Worm (Caenorhabditis elegans) whole organism, L1 larva: Measurements from ENCODE around the gene clec-1.

Experiments used
- C16A3.4 ChIP-seq: fragments of 150-350 bp; optimal IDR thresholded peaks from 2 replicates; lab custom pipeline; 2014; ENCODE audit warnings: missing biosample characterization, missing genetic modification characterization
- F16B12.6 ChIP-seq: fragments of 150-350 bp; optimal IDR thresholded peaks from 2 replicates; lab custom pipeline; 2014; ENCODE audit warnings: missing biosample characterization, missing genetic modification characterization
- Y116A8C.19 ChIP-seq: sonication (generic microtip); optimal IDR thresholded peaks from 2 replicates; lab custom pipeline; 2016; ENCODE audit warnings: missing compliant biosample characterization, missing genetic modification characterization, borderline replicate concordance
- aha-1 ChIP-seq: fragments of 150-350 bp; optimal IDR thresholded peaks from 2 replicates; lab custom pipeline; 2014; ENCODE audit warnings: missing biosample characterization, missing genetic modification characterization
- alr-1 ChIP-seq: fragments of 200-800 bp; sonication (Bioruptor generic); optimal IDR thresholded peaks from 2 replicates; lab custom pipeline; 2018; ENCODE audit warnings: borderline replicate concordance, mild to moderate bottlenecking, missing genetic modification characterization, missing compliant biosample characterization
- ceh-63 ChIP-seq: fragments of 200-800 bp; sonication (Bioruptor generic); optimal IDR thresholded peaks from 2 replicates; lab custom pipeline; 2018; ENCODE audit warnings: mild to moderate bottlenecking, missing genetic modification characterization, missing compliant biosample characterization
- ceh-8 ChIP-seq: fragments of 200-800 bp; sonication (Bioruptor generic); optimal IDR thresholded peaks from 2 replicates; lab custom pipeline; 2018; ENCODE audit warnings: mild to moderate bottlenecking, missing genetic modification characterization, moderate library complexity, missing compliant biosample characterization
- ces-1 ChIP-seq: fragments of 150-350 bp; optimal IDR thresholded peaks from 2 replicates; lab custom pipeline; 2014; ENCODE audit warnings: missing biosample characterization, missing genetic modification reagents, missing genetic modification characterization
- dpl-1 ChIP-seq, 3 experiments: fragments of 150-350 bp in 2 of 3; sonication (generic microtip) in 1 of 3; optimal IDR thresholded peaks; 2 replicates each; lab custom pipeline; 2014 to 2017; ENCODE audit warnings: missing biosample characterization in 3 of 3, missing genetic modification characterization in 3 of 3, missing genetic modification reagents in 3 of 3
- dsc-1 ChIP-seq: sonication (generic microtip); optimal IDR thresholded peaks from 2 replicates; lab custom pipeline; 2016; ENCODE audit warnings: mild to moderate bottlenecking, missing genetic modification characterization, missing compliant biosample characterization
- efl-1 ChIP-seq, 4 experiments: fragments of 150-350 bp; optimal IDR thresholded peaks in 3 of 4; peaks in 1 of 4; 1 replicate in 1 of 4; 2 replicates in 3 of 4; lab custom pipeline; 2014; ENCODE audit warnings: missing biosample characterization in 2 of 4, missing genetic modification characterization in 2 of 4, missing genetic modification reagents in 2 of 4
- egl-13 ChIP-seq: sonication (generic microtip); optimal IDR thresholded peaks from 2 replicates; lab custom pipeline; 2016; ENCODE audit warnings: missing genotype, missing genetic modification reagents, missing genetic modification characterization, missing compliant biosample characterization
- egl-27 ChIP-seq, 2 experiments: fragments of 150-350 bp in 1 of 2; sonication (generic microtip); optimal IDR thresholded peaks; 3 replicates each; lab custom pipeline; 2017 to 2018; ENCODE audit warnings: missing biosample characterization in 2 of 2, missing genetic modification characterization in 2 of 2, missing genetic modification reagents in 2 of 2
- elt-2 ChIP-seq: sonication (generic microtip); optimal IDR thresholded peaks from 2 replicates; lab custom pipeline; 2016; ENCODE audit warnings: missing genetic modification characterization, mild to moderate bottlenecking, inconsistent platforms, missing compliant biosample characterization, missing genetic modification reagents
- elt-3 ChIP-seq, 6 experiments: fragments of 150-350 bp in 1 of 6; sonication (generic microtip); optimal IDR thresholded peaks; 2 replicates each; lab custom pipeline; 2017 to 2018; ENCODE audit warnings: missing biosample characterization in 6 of 6, missing genetic modification characterization in 6 of 6, inconsistent platforms in 1 of 6
- fkh-4 ChIP-seq: sonication (generic microtip); optimal IDR thresholded peaks from 2 replicates; lab custom pipeline; 2016; ENCODE audit warnings: missing compliant biosample characterization, missing genetic modification characterization, borderline replicate concordance
- fkh-8 ChIP-seq: sonication (generic microtip); optimal IDR thresholded peaks from 2 replicates; lab custom pipeline; 2016; ENCODE audit warnings: mild to moderate bottlenecking, missing genetic modification characterization, missing compliant biosample characterization
- grh-1 ChIP-seq: fragments of 200-800 bp; sonication (Bioruptor generic); IDR thresholded peaks from 2 replicates; pipeline ENCODE4 v1.3.6; 2022; ENCODE audit warnings: missing genetic modification reagents, missing genetic modification characterization, missing compliant biosample characterization
- hlh-4 ChIP-seq: sonication (generic microtip); optimal IDR thresholded peaks from 2 replicates; lab custom pipeline; 2016; ENCODE audit warnings: mild to moderate bottlenecking, missing genetic modification characterization, missing compliant biosample characterization
- hpl-2 ChIP-seq: fragments of 150-350 bp; optimal IDR thresholded peaks from 2 replicates; lab custom pipeline; 2014; ENCODE audit warnings: missing biosample characterization, missing genetic modification reagents, missing genetic modification characterization
- isw-1 ChIP-seq: fragments of 200-800 bp; sonication (Bioruptor generic); IDR thresholded peaks from 2 replicates; pipeline ENCODE4 v1.3.6; 2022; ENCODE audit warnings: missing genetic modification characterization, missing compliant biosample characterization
- jun-1 ChIP-seq: fragments of 150-350 bp; optimal IDR thresholded peaks from 2 replicates; lab custom pipeline; 2014; ENCODE audit warnings: missing biosample characterization, missing genetic modification reagents, missing genetic modification characterization
- lin-13 ChIP-seq: fragments of 150-350 bp; optimal IDR thresholded peaks from 2 replicates; lab custom pipeline; 2014; ENCODE audit warnings: missing biosample characterization, missing genetic modification reagents, missing genetic modification characterization
- lin-14 ChIP-seq: fragments of 200-800 bp; sonication (Bioruptor generic); optimal IDR thresholded peaks from 2 replicates; lab custom pipeline; 2018; ENCODE audit warnings: mild to moderate bottlenecking, missing genetic modification characterization, moderate library complexity, missing compliant biosample characterization
- lin-35 ChIP-seq, 2 experiments: fragments of 150-350 bp; optimal IDR thresholded peaks; 2 replicates each; lab custom pipeline; 2014; ENCODE audit warnings: missing biosample characterization in 2 of 2, missing genetic modification characterization in 2 of 2, missing genetic modification reagents in 2 of 2
- lin-39 ChIP-seq: fragments of 150-350 bp; optimal IDR thresholded peaks from 2 replicates; lab custom pipeline; 2014; ENCODE audit warnings: missing biosample characterization, missing genetic modification reagents, missing genetic modification characterization
- mab-9 ChIP-seq: fragments of 200-800 bp; sonication (Bioruptor generic); IDR thresholded peaks from 2 replicates; pipeline ENCODE4 v1.3.6; 2022; ENCODE audit warnings: missing genetic modification reagents, missing genetic modification characterization, missing compliant biosample characterization
- mdl-1 ChIP-seq, 2 experiments: fragments of 150-350 bp; optimal IDR thresholded peaks; 2 replicates each; lab custom pipeline; 2014 to 2017; ENCODE audit warnings: missing biosample characterization in 2 of 2, missing genetic modification characterization in 2 of 2, inconsistent platforms in 1 of 2
- mep-1 ChIP-seq: fragments of 150-350 bp; optimal IDR thresholded peaks from 2 replicates; lab custom pipeline; 2014; ENCODE audit warnings: missing biosample characterization, missing genetic modification characterization
- nhr-12 ChIP-seq: sonication (generic microtip); optimal IDR thresholded peaks from 2 replicates; lab custom pipeline; 2017; ENCODE audit warnings: missing biosample characterization, missing genetic modification characterization
- nhr-71 ChIP-seq: sonication (generic microtip); optimal IDR thresholded peaks from 2 replicates; lab custom pipeline; 2016; ENCODE audit warnings: mild to moderate bottlenecking, missing genetic modification characterization, moderate library complexity, missing compliant biosample characterization
- nhr-84 ChIP-seq: sonication (generic microtip); optimal IDR thresholded peaks from 2 replicates; lab custom pipeline; 2017; ENCODE audit warnings: missing biosample characterization, missing genetic modification characterization
- nhr-85 ChIP-seq: sonication (generic microtip); peaks from one replicate; lab custom pipeline; 2016; ENCODE audit warnings: missing genetic modification characterization, inconsistent platforms, missing compliant biosample characterization
- nhr-90 ChIP-seq: sonication (generic microtip); optimal IDR thresholded peaks from 2 replicates; lab custom pipeline; 2016; ENCODE audit warnings: mild to moderate bottlenecking, missing genetic modification characterization, missing compliant biosample characterization; ENCODE audit not compliant: poor library complexity
- pag-3 ChIP-seq: sonication (generic microtip); optimal IDR thresholded peaks from 2 replicates; lab custom pipeline; 2017; ENCODE audit warnings: missing genetic modification characterization, mild to moderate bottlenecking, missing compliant biosample characterization, antibody characterized with exemption, borderline replicate concordance; ENCODE audit not compliant: insufficient read depth
- pax-3 ChIP-seq: fragments of 200-800 bp; sonication (Bioruptor generic); optimal IDR thresholded peaks from 2 replicates; lab custom pipeline; 2018; ENCODE audit warnings: mild to moderate bottlenecking, missing genetic modification characterization, moderate library complexity, missing compliant biosample characterization
- pqm-1 ChIP-seq: sonication (generic microtip); optimal IDR thresholded peaks from 3 replicates; lab custom pipeline; 2017; ENCODE audit warnings: missing biosample characterization, missing genetic modification characterization
- rnt-1 ChIP-seq: sonication (generic microtip); optimal IDR thresholded peaks from 2 replicates; lab custom pipeline; 2016; ENCODE audit warnings: mild to moderate bottlenecking, missing genetic modification characterization, moderate library complexity, missing compliant biosample characterization
- skn-1 ChIP-seq: fragments of 150-350 bp; optimal IDR thresholded peaks from 2 replicates; lab custom pipeline; 2014; ENCODE audit warnings: missing biosample characterization, missing genetic modification characterization
- snpc-4 ChIP-seq: fragments of 150-350 bp; optimal IDR thresholded peaks from 2 replicates; lab custom pipeline; 2014; ENCODE audit warnings: missing biosample characterization, missing genetic modification characterization
- sox-4 ChIP-seq: sonication (generic microtip); optimal IDR thresholded peaks from 2 replicates; lab custom pipeline; 2016; ENCODE audit warnings: missing genetic modification characterization, missing compliant biosample characterization
- swsn-7 ChIP-seq: sonication (generic microtip); optimal IDR thresholded peaks from 2 replicates; lab custom pipeline; 2016; ENCODE audit warnings: missing genetic modification characterization, missing compliant biosample characterization
- tlp-1 ChIP-seq: fragments of 150-350 bp; optimal IDR thresholded peaks from 2 replicates; lab custom pipeline; 2014; ENCODE audit warnings: missing biosample characterization, missing genetic modification characterization
- unc-30 ChIP-seq: sonication (generic microtip); optimal IDR thresholded peaks from 2 replicates; lab custom pipeline; 2017; ENCODE audit warnings: missing biosample characterization, missing genetic modification characterization
- unc-62 ChIP-seq: fragments of 150-350 bp; optimal IDR thresholded peaks from 2 replicates; lab custom pipeline; 2014; ENCODE audit warnings: missing biosample characterization, missing genetic modification reagents, missing genetic modification characterization
- unc-86 ChIP-seq: sonication (generic microtip); optimal IDR thresholded peaks from 2 replicates; lab custom pipeline; 2016; ENCODE audit warnings: missing genetic modification characterization, missing compliant biosample characterization
- vab-15 ChIP-seq: sonication (generic microtip); optimal IDR thresholded peaks from 2 replicates; lab custom pipeline; 2017; ENCODE audit warnings: missing genotype, mild to moderate bottlenecking, missing genetic modification characterization, missing compliant biosample characterization
- xbp-1 ChIP-seq: sonication (generic microtip); optimal IDR thresholded peaks from 2 replicates; lab custom pipeline; 2016; ENCODE audit warnings: missing genetic modification characterization, missing compliant biosample characterization
- zag-1 ChIP-seq: fragments of 150-350 bp; optimal IDR thresholded peaks from 2 replicates; lab custom pipeline; 2014; ENCODE audit warnings: missing biosample characterization, missing genetic modification characterization
- ztf-4 ChIP-seq: fragments of 150-350 bp; optimal IDR thresholded peaks from 2 replicates; lab custom pipeline; 2014; ENCODE audit warnings: missing biosample characterization, missing genetic modification characterization

clec-1 gene

DNA sequence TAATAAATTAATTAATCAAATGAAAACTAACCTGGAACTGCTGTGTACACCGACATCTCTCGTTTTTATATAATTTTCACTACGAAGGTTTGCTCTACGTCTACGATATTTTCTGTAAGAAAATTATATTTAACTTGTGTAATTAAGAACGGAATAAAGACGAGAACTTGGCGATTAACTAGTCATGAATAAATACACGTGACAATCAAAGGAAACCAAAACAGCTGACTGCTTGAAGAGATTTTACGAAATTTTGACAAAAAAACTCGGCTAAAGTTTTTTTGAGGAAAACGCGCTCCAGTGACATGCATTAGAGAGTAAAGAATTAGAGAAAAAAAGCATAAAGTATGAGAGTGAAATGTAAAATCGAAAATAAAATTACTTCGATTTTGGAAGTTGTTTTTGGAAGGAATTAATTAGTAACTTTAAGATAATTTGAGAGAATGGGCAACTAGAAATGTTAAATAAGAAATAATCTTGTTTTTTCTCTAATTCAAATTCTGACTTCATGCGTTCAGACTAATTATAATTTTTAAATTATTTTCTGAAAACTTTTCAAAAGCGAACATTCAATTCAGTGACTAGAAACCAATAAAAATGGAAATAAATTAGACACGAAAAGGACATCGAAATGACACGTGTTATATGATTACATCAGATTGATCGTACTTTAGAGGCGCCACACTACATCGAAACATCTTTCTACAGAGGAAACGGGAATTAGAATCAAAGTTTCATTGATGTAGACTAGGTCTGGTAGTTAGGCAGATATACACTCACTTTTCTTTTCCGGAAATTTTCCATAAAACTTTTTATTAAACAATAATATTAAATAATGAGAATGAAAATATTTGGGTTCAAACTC is 12.6 kb upstream of the clec-1 start, which contains the start of gene F25B4.7:
TSS of gene F25B4.7 (minus strand) at position 112 of the 865 bp plus-strand sequence.
- TF ChIP-seq elt-2 = no peak
- TF ChIP-seq C16A3.4 (tag; lab: Kevin White, UChicago) = peak; percentile 10
- TF ChIP-seq vab-15 (tag; lab: Kevin White, UChicago) = no peak
- TF ChIP-seq mab-9 (GFP tag; lab: Robert Waterston, UW) = no peak
- peak; percentile 24 for TF ChIP-seq snpc-4 (tag; lab: Kevin White, UChicago)
- TF ChIP-seq skn-1 (tag; lab: Kevin White, UChicago) = peak; percentile 6
- TF ChIP-seq hpl-2 = no peak
- no peak for TF ChIP-seq unc-30 (tag; lab: Kevin White, UChicago)
- TF ChIP-seq fkh-4 (tag; lab: Kevin White, UChicago) = no peak
- TF ChIP-seq elt-3 (tag; optimal IDR thresholded peaks at IDR 0.05; lab: Kevin White, UChicago) = peak in 2 of 6 experiments; percentile 18 to 39
- peak; percentile 24 to 37 (median 31) for TF ChIP-seq dpl-1 (GFP tag; optimal IDR thresholded peaks at IDR 0.05; lab: Kevin White, UChicago)
- TF ChIP-seq Y116A8C.19 (tag; lab: Kevin White, UChicago) = no peak
- TF ChIP-seq mdl-1 (tag; optimal IDR thresholded peaks at IDR 0.05; lab: Kevin White, UChicago) = no peak
- no peak for TF ChIP-seq swsn-7 (tag; lab: Kevin White, UChicago)
- TF ChIP-seq isw-1 (GFP tag; lab: Robert Waterston, UW) = no peak
- peak; percentile 53 for TF ChIP-seq mep-1 (tag; lab: Kevin White, UChicago)
- TF ChIP-seq nhr-12 (tag; lab: Kevin White, UChicago) = no peak
- no peak for TF ChIP-seq sox-4
- no peak for TF ChIP-seq ceh-63 (GFP tag; lab: Kevin White, UChicago)
- TF ChIP-seq pag-3 = no peak
- no peak for TF ChIP-seq ces-1
- TF ChIP-seq unc-86 (tag; lab: Kevin White, UChicago) = no peak
- TF ChIP-seq pax-3 (tag; lab: Kevin White, UChicago) = no peak
- no peak for TF ChIP-seq dsc-1 (tag; lab: Kevin White, UChicago)
- no peak for TF ChIP-seq grh-1 (GFP tag; lab: Robert Waterston, UW)
- no peak for TF ChIP-seq aha-1
- no peak for TF ChIP-seq egl-27 (tag; optimal IDR thresholded peaks at IDR 0.05; lab: Kevin White, UChicago)
- no peak for TF ChIP-seq nhr-84 (tag; lab: Kevin White, UChicago)
- TF ChIP-seq nhr-85 (tag; lab: Kevin White, UChicago) = peak; percentile 80
- no peak for TF ChIP-seq hlh-4 (tag; lab: Kevin White, UChicago)
- TF ChIP-seq efl-1 (optimal IDR thresholded peaks at IDR 0.05; lab: Kevin White, UChicago) = peak; percentile 32 to 36
- peak; percentile 25 to 87 for TF ChIP-seq efl-1 (GFP tag; optimal IDR thresholded peaks at IDR 0.05 in 1 of 2; lab: Kevin White, UChicago)
- no peak for TF ChIP-seq fkh-8 (tag; lab: Kevin White, UChicago)
- no peak for TF ChIP-seq jun-1 (tag; lab: Kevin White, UChicago)
- peak in 1 of 2 experiments; percentile 8 for TF ChIP-seq lin-35 (GFP tag; optimal IDR thresholded peaks at IDR 0.05; lab: Kevin White, UChicago)
- TF ChIP-seq lin-13 (GFP tag; lab: Kevin White, UChicago) = no peak
- no peak for TF ChIP-seq egl-13 (tag; lab: Kevin White, UChicago)
- TF ChIP-seq zag-1 (tag; lab: Kevin White, UChicago) = no peak
- peak; percentile 48 for TF ChIP-seq nhr-71 (tag; lab: Kevin White, UChicago)
- TF ChIP-seq F16B12.6 (tag; lab: Kevin White, UChicago) = no peak
- no peak for TF ChIP-seq ceh-8 (GFP tag; lab: Kevin White, UChicago)
- no peak for TF ChIP-seq lin-39 (tag; lab: Kevin White, UChicago)
- TF ChIP-seq lin-14 = peak; percentile 42
- no peak for TF ChIP-seq unc-62
- peak; percentile 5 for TF ChIP-seq rnt-1
- no peak for TF ChIP-seq xbp-1 (tag; lab: Kevin White, UChicago)
- TF ChIP-seq ztf-4 (tag; lab: Kevin White, UChicago) = no peak
- no peak for TF ChIP-seq nhr-90 (tag; lab: Kevin White, UChicago)
- TF ChIP-seq pqm-1 = no peak
- no peak for TF ChIP-seq tlp-1 (tag; lab: Kevin White, UChicago)
- no peak for TF ChIP-seq alr-1 (tag; lab: Kevin White, UChicago)
